Fruit fly (Drosophila melanogaster): ENCODE data around the gene CG14985.

CG14985 gene

DNA sequence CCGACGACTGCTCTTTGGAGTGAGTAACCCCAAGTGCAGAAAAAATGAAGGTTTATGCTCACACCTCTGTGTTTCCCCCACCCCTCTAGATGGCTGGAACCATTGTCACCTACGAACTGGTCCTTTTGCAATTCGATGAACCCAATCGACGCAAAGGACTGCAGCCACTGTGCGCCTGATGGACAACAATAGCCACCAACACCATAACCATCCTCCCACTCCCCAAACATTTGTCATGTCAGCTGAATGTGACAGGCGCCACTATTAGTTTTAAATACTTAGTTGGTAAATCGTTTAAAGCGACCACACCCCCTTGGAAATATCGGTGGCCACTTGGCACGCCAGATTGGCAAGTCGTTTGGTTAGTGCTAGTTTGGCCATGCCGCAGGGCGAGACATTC is 25.0 kb downstream of the CG14985 start, which contains the start of the genes Gr64b and Gr64c:
Gr64b (plus strand) TSS at position 301 of the 400 bp plus-strand sequence.
Gr64c (plus strand) TSS at position 301 of the 400 bp plus-strand sequence.
- TF ChIP-seq h (optimal IDR thresholded peaks at IDR 0.05) (no peak), insv (optimal IDR thresholded peaks at IDR 0.05) (no peak), Sin3A (optimal IDR thresholded peaks at IDR 0.05) (no peak), psq (optimal IDR thresholded peaks at IDR 0.05) (no peak), Myc (optimal IDR thresholded peaks at IDR 0.05) (no peak), ttk (optimal IDR thresholded peaks at IDR 0.05) (no peak)

DNA sequence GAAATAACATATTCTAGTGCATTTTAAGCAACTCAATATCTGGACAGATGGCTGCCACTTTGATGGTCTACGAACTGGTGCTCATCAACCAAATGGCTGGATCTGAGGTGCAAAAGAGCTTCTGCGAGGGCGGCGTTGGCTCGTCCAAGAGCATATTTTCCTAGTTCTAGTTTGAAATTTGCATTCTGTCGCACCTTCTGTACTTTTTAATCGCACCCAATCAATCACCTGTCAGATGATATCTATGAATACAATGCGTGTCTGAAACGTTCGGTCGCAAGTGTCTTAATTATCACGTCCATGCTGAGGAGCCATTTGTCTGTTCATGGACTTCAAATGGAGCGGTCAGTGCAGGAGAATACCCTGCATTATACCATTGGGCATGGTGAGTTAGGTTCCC is 28.5 kb downstream of the CG14985 start, which contains the start of the genes Gr64d and Gr64e:
Gr64d (plus strand) TSS at position 301 of the 400 bp plus-strand sequence.
Gr64e (plus strand) TSS at position 380 of the 400 bp plus-strand sequence.
- TF ChIP-seq h (optimal IDR thresholded peaks at IDR 0.05) (no peak), psq (optimal IDR thresholded peaks at IDR 0.05) (no peak), Myc (optimal IDR thresholded peaks at IDR 0.05) (no peak), Sin3A (optimal IDR thresholded peaks at IDR 0.05) (no peak), ttk (optimal IDR thresholded peaks at IDR 0.05) (no peak), insv (optimal IDR thresholded peaks at IDR 0.05) (no peak)

DNA sequence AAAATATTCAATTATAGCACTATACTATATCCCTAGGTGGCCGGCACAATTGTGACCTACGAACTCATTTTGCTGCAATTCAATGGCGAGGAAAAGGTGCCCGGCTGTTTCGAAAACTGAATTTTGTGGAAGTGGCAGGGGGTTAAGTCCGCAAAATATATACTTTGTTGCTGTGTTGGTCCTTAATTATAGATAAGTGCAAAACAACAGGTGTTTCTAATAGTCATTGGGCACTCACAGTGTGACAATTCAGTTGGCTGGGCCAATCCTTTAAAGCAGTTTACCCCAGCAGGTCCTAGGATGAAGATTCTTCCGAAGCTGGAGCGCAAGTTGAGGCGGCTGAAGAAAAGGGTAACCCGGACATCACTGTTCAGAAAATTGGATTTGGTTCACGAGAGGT is 32.2 kb downstream of the CG14985 start, which contains the start of gene Gr64f:
Gr64f (plus strand) TSS at position 301 of the 400 bp plus-strand sequence.
- no peak for TF ChIP-seq psq (optimal IDR thresholded peaks at IDR 0.05)
- TF ChIP-seq ttk (optimal IDR thresholded peaks at IDR 0.05), result no peak
- TF ChIP-seq Myc (optimal IDR thresholded peaks at IDR 0.05), result no peak
- no peak for TF ChIP-seq Sin3A (optimal IDR thresholded peaks at IDR 0.05)
- no peak for TF ChIP-seq h (optimal IDR thresholded peaks at IDR 0.05)
- TF ChIP-seq insv (optimal IDR thresholded peaks at IDR 0.05), result no peak

DNA sequence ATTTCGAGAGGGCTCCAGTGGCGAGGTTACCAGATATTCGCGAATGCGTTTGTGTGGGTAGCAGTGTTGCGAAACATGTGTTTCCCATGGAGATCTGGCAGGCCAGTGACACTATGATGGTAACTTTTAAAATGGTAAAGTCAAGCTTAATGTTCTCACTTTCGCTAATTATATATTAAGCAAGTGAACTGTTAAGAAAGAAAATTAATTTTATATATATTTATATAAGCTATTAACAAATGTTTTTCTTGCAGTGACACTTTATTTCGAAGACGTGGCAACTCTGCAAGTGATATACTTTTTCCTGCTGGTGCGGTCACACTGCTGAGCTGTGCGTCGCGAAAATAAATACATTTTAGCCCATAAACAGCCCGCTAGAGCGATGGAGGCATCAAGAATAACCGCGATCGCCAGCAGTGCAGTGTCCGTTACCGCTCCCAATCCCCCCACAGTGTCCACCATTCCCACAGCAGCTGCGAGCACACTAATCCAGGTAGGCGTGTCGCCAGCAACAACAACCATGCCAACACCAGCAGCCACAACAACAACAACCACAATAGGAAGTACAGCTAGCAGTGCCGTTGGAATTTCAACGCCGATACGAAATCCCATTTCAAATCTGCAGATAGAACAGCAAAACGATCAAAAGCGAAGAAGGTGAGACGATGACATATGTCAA is 37.1 kb downstream of the CG14985 start, which contains the start of the genes CG11593 and Rcd5:
CG11593 (minus strand) TSS at position 236 of the 679 bp plus-strand sequence.
Rcd5 (plus strand) TSS at position 283 of the 679 bp plus-strand sequence.
- TF ChIP-seq Sin3A (optimal IDR thresholded peaks at IDR 0.05) (no peak), psq (optimal IDR thresholded peaks at IDR 0.05) (no peak), h (optimal IDR thresholded peaks at IDR 0.05) (no peak), insv (optimal IDR thresholded peaks at IDR 0.05) (no peak), Myc (optimal IDR thresholded peaks at IDR 0.05) (no peak), ttk (optimal IDR thresholded peaks at IDR 0.05) (no peak)

DNA sequence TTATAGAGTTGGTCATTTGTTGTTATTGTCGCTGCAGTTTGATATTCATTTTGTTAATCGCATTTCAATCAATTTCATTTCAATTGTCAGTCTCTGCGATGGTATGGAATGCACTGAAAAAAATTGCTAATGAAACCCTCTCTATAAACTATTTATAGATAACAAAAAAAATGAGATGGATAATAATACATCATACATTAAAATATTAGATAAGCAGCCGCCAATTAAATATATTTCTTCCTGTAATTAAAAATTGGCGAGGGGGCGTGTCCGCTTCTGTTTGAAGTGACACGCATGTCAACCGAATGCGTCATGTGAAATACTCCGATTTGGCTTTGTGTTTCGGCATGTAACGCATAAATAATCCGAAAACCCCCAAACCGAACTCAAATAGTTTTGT is 41.2 kb downstream of the CG14985 start:
- TF ChIP-seq psq (optimal IDR thresholded peaks at IDR 0.05) (no peak), h (optimal IDR thresholded peaks at IDR 0.05) (no peak)

- TF ChIP-seq Sin3A (optimal IDR thresholded peaks at IDR 0.05) (no peak), h (optimal IDR thresholded peaks at IDR 0.05) (no peak), insv (optimal IDR thresholded peaks at IDR 0.05) (no peak), Myc (optimal IDR thresholded peaks at IDR 0.05) (no peak), ttk (optimal IDR thresholded peaks at IDR 0.05) (no peak), psq (optimal IDR thresholded peaks at IDR 0.05) (no peak)
Measured at dm6 chr3L:4046289-4046688, 43.0 kb downstream of the CG14985 start, which contains the start of gene CG1136. Gene CG1136 (plus strand): TSS chr3L:4046596.

- TF ChIP-seq Myc (optimal IDR thresholded peaks at IDR 0.05), result no peak
- TF ChIP-seq ttk (optimal IDR thresholded peaks at IDR 0.05), result no peak
- no peak for TF ChIP-seq psq (optimal IDR thresholded peaks at IDR 0.05)
- TF ChIP-seq Sin3A (optimal IDR thresholded peaks at IDR 0.05), result no peak
- no peak for TF ChIP-seq insv (optimal IDR thresholded peaks at IDR 0.05)
- no peak for TF ChIP-seq h (optimal IDR thresholded peaks at IDR 0.05)
Measured at dm6 chr3L:4047635-4048034, 44.4 kb downstream of the CG14985 start, which contains the start of gene Dpy-30L2. Gene Dpy-30L2 (minus strand): TSS chr3L:4047735.

DNA sequence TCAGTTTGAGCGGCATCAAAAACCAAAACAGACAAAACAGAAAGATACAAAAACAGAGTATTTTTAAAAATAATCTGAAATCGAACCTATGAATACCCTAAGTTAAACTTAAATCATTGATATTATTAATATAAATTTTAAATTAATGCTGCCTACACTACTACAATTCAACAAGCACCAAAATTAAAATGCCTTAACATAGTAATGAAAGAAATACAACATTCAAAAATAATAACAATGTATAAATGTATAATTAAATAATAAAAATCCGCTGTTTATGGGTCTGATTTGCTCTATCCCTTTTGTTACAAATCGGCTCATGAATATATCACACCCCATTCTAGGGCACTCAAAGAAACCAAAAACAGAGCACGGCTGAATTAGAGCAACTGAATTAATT is 45.8 kb downstream of the CG14985 start:
- TF ChIP-seq Sin3A (optimal IDR thresholded peaks at IDR 0.05) (no peak), ttk (optimal IDR thresholded peaks at IDR 0.05) (no peak), h (optimal IDR thresholded peaks at IDR 0.05) (no peak), Myc (optimal IDR thresholded peaks at IDR 0.05) (no peak), insv (optimal IDR thresholded peaks at IDR 0.05) (no peak), psq (optimal IDR thresholded peaks at IDR 0.05) (no peak)

- no peak for TF ChIP-seq Myc (optimal IDR thresholded peaks at IDR 0.05)
- TF ChIP-seq ttk (optimal IDR thresholded peaks at IDR 0.05), result no peak
- TF ChIP-seq insv (optimal IDR thresholded peaks at IDR 0.05), result no peak
- TF ChIP-seq psq (optimal IDR thresholded peaks at IDR 0.05), result no peak
- no peak for TF ChIP-seq Sin3A (optimal IDR thresholded peaks at IDR 0.05)
- no peak for TF ChIP-seq h (optimal IDR thresholded peaks at IDR 0.05)
Measured at dm6 chr3L:4055438-4055962, 52.2 kb downstream of the CG14985 start.

Data from Kc167 (cell line).